Worm (Caenorhabditis elegans) whole organism, midembryonic: ENCODE measurements around the gene F38E9.6.

Experiments used
- T22C8.4 ChIP-seq: fragments of 200-800 bp; sonication (Bioruptor generic); IDR thresholded peaks from 2 replicates; pipeline ENCODE4 v1.3.6; 2022; ENCODE audit warnings: missing genetic modification characterization, missing compliant biosample characterization
- cog-1 ChIP-seq: sonication (generic microtip); optimal IDR thresholded peaks from 2 replicates; lab custom pipeline; 2016; ENCODE audit warnings: missing genetic modification characterization, missing compliant biosample characterization
- flt-1 ChIP-seq: fragments of 200-800 bp; sonication (Bioruptor generic); IDR thresholded peaks from 2 replicates; pipeline ENCODE4 v1.3.6; 2022; ENCODE audit warnings: missing genetic modification characterization, missing compliant biosample characterization
- klf-2 ChIP-seq: fragments of 200-800 bp; sonication (Bioruptor generic); conservative IDR thresholded peaks from 2 replicates; pipeline ENCODE4 v1.3.6; 2022; ENCODE audit warnings: missing genetic modification reagents, missing genetic modification characterization, missing compliant biosample characterization
- med-1 ChIP-seq: sonication (generic microtip); optimal IDR thresholded peaks from 2 replicates; lab custom pipeline; 2017; ENCODE audit warnings: missing genetic modification characterization, mild to moderate bottlenecking, missing compliant biosample characterization, antibody characterized with exemption, missing genetic modification reagents; ENCODE audit not compliant: insufficient read depth
- ref-1 ChIP-seq: fragments of 200-800 bp; sonication (Bioruptor generic); conservative IDR thresholded peaks from 2 replicates; pipeline ENCODE4 v1.3.6; 2022; ENCODE audit warnings: missing genetic modification reagents, missing genetic modification characterization, missing compliant biosample characterization
- tab-1 ChIP-seq: fragments of 200-800 bp; sonication (Bioruptor generic); IDR thresholded peaks from 2 replicates; pipeline ENCODE4 v1.3.6; 2022; ENCODE audit warnings: missing genetic modification characterization, missing compliant biosample characterization
- ztf-23 ChIP-seq: fragments of 200-800 bp; sonication (Bioruptor generic); IDR thresholded peaks from 2 replicates; pipeline ENCODE4 v1.3.6; 2022; ENCODE audit warnings: missing genetic modification reagents, missing genetic modification characterization, missing compliant biosample characterization
- ztf-29 ChIP-seq: fragments of 200-800 bp; sonication (Bioruptor generic); IDR thresholded peaks from 2 replicates; pipeline ENCODE4 v1.3.6; 2022; ENCODE audit warnings: missing genetic modification reagents, missing genetic modification characterization, missing compliant biosample characterization

Gene F38E9.6

ce11 chrX:16398420-16398925, 33.8 kb upstream of the F38E9.6 start, which contains the start of gene F01G12.18:
Gene F01G12.18, minus strand, starts transcription at chrX:16398470.
- TF ChIP-seq med-1 (GFP tag; lab: Kevin White, UChicago), result no peak
- no peak for TF ChIP-seq tab-1 (GFP tag; lab: Robert Waterston, UW)
- TF ChIP-seq T22C8.4, result no peak
- no peak for TF ChIP-seq cog-1
- no peak for TF ChIP-seq klf-2 (GFP tag; lab: Robert Waterston, UW)
- TF ChIP-seq ztf-23 (GFP tag; lab: Robert Waterston, UW), result no peak
- TF ChIP-seq ref-1 (GFP tag; lab: Robert Waterston, UW), result no peak
- no peak for TF ChIP-seq ztf-29
- TF ChIP-seq flt-1, result no peak

DNA sequence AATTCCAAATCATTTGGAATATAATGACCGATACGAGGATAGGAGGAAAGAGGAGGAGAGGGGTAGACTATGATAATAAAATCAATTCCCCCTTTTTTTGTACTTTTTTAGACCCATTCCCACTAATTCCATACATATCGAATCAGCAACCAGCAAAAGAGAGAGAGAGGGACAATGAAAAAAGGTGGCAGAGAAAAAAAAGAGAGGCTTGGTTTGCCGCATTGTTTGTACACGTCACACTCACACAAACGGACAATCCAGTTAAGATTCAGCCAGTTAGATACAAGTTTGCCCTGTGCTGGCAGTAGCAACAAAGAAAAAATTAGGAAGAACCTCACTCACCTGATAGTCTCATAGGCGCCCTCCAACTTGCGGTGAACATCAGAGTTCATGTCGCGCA, 31.3 kb upstream of the F38E9.6 start:
- TF ChIP-seq ref-1 (GFP tag; lab: Robert Waterston, UW), result no peak
- TF ChIP-seq med-1 (GFP tag; lab: Kevin White, UChicago), result no peak
- no peak for TF ChIP-seq tab-1 (GFP tag; lab: Robert Waterston, UW)
- TF ChIP-seq T22C8.4, result no peak
- no peak for TF ChIP-seq klf-2 (GFP tag; lab: Robert Waterston, UW)
- TF ChIP-seq cog-1, result no peak
- TF ChIP-seq flt-1, result no peak
- no peak for TF ChIP-seq ztf-29
- no peak for TF ChIP-seq ztf-23 (GFP tag; lab: Robert Waterston, UW)

- TF ChIP-seq ztf-23 (GFP tag; lab: Robert Waterston, UW), result no peak
- no peak for TF ChIP-seq flt-1
- TF ChIP-seq tab-1 (GFP tag; lab: Robert Waterston, UW), result no peak
- no peak for TF ChIP-seq ref-1 (GFP tag; lab: Robert Waterston, UW)
- no peak for TF ChIP-seq klf-2 (GFP tag; lab: Robert Waterston, UW)
- TF ChIP-seq med-1 (GFP tag; lab: Kevin White, UChicago), result no peak
- no peak for TF ChIP-seq ztf-29
- no peak for TF ChIP-seq cog-1
- TF ChIP-seq T22C8.4, result no peak
Measured at ce11 chrX:16402303-16402702, 29.9 kb upstream of the F38E9.6 start.

DNA sequence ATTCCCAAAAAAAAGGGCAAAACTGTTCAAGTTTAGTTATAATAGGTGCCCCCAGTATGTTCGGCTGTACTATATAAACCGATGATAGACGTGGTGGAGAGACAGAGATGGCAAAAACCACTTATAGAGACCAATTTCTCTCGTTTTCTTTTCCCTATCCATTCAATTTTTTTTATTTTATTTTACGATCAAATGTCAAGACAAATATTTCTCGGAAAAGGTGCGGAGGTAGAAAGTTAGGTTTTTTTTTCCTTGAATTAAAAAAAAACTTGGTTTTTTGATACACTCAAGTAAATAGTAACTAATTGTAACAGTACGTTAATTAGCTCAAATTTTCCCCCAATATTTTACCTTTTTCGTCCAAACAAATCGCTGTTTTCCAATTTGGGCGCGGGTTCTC, 29.5 kb upstream of the F38E9.6 start:
- TF ChIP-seq cog-1 (no peak), flt-1 (no peak), med-1 (GFP tag; lab: Kevin White, UChicago) (no peak)

DNA sequence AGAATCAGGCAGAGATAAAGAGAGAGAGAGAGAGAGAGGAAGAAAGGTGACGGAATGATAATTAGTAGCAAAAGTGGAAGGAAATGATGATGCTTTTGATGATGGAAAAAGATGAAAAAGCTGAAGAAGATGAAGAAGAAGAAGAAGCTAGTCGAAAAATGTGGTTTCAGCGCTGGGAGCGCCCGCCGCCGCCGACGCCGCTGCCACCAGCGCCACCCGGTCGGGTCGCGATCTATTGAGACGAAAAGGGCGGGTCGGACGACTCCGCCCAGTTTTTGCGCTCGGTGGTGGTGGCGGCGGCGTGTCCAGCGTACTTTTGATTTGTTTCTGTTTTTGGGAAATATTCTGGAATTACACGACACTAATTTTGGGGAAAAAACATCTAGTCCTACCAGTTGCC, 28.8 kb upstream of the F38E9.6 start:
- TF ChIP-seq klf-2 (GFP tag; lab: Robert Waterston, UW) (no peak; the same call in 1 of the 2 replicates), flt-1 (0 out of 2 replicates have a peak, but pooled peaks have one; percentile 28), ref-1 (GFP tag; lab: Robert Waterston, UW) (no peak), tab-1 (GFP tag; lab: Robert Waterston, UW) (no peak)

DNA sequence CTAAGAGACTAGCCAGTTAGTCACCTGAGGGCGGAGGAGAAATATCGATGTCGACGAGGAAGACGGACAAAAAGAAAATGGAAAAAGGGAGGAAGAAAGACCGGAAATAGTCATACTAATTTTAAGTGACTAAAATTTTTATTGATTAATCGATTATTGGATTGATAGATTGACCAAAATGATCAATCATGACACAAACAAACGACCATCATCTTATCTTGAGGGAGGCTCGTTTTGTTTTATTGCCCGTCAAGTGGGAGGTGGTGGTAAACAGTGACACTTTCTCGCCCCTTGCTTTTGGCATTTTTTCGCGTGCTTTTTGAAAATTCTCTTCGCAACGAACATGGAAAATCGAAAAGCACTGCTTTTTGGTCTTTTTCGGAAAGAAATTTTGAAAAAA, 27.4 kb upstream of the F38E9.6 start:
- TF ChIP-seq flt-1 (no peak), klf-2 (GFP tag; lab: Robert Waterston, UW) (no peak), tab-1 (GFP tag; lab: Robert Waterston, UW) (no peak)

DNA sequence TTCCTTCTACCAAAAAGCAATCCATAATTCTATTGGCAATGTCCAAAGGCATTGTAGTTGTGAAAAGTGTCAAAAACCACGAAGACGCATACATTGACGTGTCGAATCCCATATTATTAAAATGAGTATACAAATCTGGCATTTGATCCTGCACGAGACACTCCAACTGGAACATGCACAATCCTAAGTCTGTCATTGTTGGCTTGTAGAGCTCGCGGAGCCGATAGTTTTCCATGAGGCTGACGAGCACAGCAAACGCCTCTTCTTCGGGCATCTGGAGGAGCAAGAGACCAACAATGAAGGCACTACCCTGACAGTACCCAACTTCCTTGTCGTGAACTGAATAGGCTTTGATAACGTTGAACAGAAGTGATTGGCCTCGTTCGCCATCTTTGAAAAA, 25.6 kb upstream of the F38E9.6 start:
- no peak for TF ChIP-seq med-1 (GFP tag; lab: Kevin White, UChicago)
- no peak for TF ChIP-seq ztf-29
- TF ChIP-seq T22C8.4, result no peak
- TF ChIP-seq tab-1 (GFP tag; lab: Robert Waterston, UW), result no peak
- TF ChIP-seq ztf-23 (GFP tag; lab: Robert Waterston, UW), result no peak
- TF ChIP-seq flt-1, result no peak
- TF ChIP-seq klf-2 (GFP tag; lab: Robert Waterston, UW), result no peak

- TF ChIP-seq ztf-29 (no peak), T22C8.4 (no peak), tab-1 (GFP tag; lab: Robert Waterston, UW) (no peak), klf-2 (GFP tag; lab: Robert Waterston, UW) (no peak)
Measured at ce11 chrX:16409220-16409619, 23.0 kb upstream of the F38E9.6 start.

DNA sequence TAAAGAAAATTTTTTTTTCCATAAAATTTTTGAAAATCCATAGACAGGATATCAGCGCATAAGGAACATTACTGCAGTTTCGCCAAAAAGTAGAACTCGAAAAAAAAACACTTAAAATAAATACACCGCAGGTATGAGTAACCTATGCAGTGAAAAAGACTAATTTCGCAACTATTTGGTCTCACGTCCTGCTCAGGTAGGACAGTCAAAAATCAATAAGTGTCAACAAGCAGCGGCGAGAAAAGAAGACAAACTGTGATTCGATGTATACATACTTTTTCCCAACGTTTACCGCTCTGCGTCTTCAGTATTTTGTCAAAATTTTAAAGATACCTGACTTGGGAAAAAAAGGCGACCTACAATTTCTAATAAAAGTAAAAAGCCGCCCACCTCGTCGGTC, 20.3 kb upstream of the F38E9.6 start:
- TF ChIP-seq cog-1 (no peak), T22C8.4 (no peak), med-1 (GFP tag; lab: Kevin White, UChicago) (no peak), klf-2 (GFP tag; lab: Robert Waterston, UW) (no peak), flt-1 (no peak), ref-1 (GFP tag; lab: Robert Waterston, UW) (no peak), ztf-23 (GFP tag; lab: Robert Waterston, UW) (no peak), tab-1 (GFP tag; lab: Robert Waterston, UW) (no peak), ztf-29 (no peak)

- TF ChIP-seq ref-1 (GFP tag; lab: Robert Waterston, UW) (no peak), ztf-23 (GFP tag; lab: Robert Waterston, UW) (no peak), med-1 (GFP tag; lab: Kevin White, UChicago) (no peak), flt-1 (no peak), cog-1 (no peak), klf-2 (GFP tag; lab: Robert Waterston, UW) (no peak), ztf-29 (no peak), T22C8.4 (no peak), tab-1 (GFP tag; lab: Robert Waterston, UW) (no peak)
Measured at ce11 chrX:16413208-16413995, 18.8 kb upstream of the F38E9.6 start.
